Worm (Caenorhabditis elegans): Measurements from ENCODE around the gene F21D12.2.

ce11 chrII:7269783-7270182 lies 47.8 kb upstream of the F21D12.2 start:
- TF ChIP-seq fkh-10 (GFP tag; optimal IDR thresholded peaks at IDR 0.05) (no peak), ztf-11 (tag; optimal IDR thresholded peaks at IDR 0.05) (no peak), ceh-16 (tag; optimal IDR thresholded peaks at IDR 0.05) (no peak), pha-4 (tag; optimal IDR thresholded peaks at IDR 0.05) (no peak), pqm-1 (tag; optimal IDR thresholded peaks at IDR 0.05) (no peak), skn-1 (tag; optimal IDR thresholded peaks at IDR 0.05) (no peak), aly-2 (tag; optimal IDR thresholded peaks at IDR 0.05) (no peak), unc-62 (GFP tag; optimal IDR thresholded peaks at IDR 0.05) (no peak)

Measured in whole organism, L3 larva.